Worm (Caenorhabditis elegans): Measurements from ENCODE around the gene adh-5.
"Not testable (repeated sequence)": the region's sequence is repeated elsewhere in the genome, so short reads cannot be mapped to it uniquely, and the experiment has no call there.

The adh-5 gene

DNA sequence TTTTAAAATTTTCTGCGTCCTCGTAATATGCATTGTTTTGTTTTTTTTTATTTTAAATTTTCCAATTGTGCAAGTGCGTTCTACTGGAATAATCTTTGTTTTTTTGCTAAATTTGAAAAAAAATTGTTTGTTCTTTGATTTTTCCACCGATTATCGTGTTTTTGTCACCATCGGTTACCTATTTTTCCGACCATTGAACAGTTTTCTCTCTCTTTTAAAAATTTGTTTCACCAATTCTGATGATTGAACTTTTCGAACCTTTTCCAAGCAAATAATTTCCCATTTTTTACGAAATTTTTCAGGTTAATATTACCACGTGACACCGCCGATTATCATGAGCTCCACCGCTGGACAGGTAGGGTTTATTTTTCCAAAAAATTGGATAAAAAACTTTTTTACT is at the start of gene adh-5:
Gene adh-5 (plus strand): TSS at position 301 of the 400 bp plus-strand sequence.
- TF ChIP-seq W03F9.2 (tag; optimal IDR thresholded peaks at IDR 0.05) (no peak), dao-5 (tag; optimal IDR thresholded peaks at IDR 0.05) (no peak), him-1 (tag; optimal IDR thresholded peaks at IDR 0.05) (no peak)

- no peak for TF ChIP-seq him-1 (tag; optimal IDR thresholded peaks at IDR 0.05)
- no peak for TF ChIP-seq dao-5 (tag; optimal IDR thresholded peaks at IDR 0.05)
- TF ChIP-seq W03F9.2 (tag; optimal IDR thresholded peaks at IDR 0.05), result no peak
These were observed 44.8 kb upstream of the adh-5 start, which contains the start of gene T02B11.3 for ce11 chrV:866729-867128. Gene T02B11.3, minus strand, starts transcription at chrV:866829.

DNA sequence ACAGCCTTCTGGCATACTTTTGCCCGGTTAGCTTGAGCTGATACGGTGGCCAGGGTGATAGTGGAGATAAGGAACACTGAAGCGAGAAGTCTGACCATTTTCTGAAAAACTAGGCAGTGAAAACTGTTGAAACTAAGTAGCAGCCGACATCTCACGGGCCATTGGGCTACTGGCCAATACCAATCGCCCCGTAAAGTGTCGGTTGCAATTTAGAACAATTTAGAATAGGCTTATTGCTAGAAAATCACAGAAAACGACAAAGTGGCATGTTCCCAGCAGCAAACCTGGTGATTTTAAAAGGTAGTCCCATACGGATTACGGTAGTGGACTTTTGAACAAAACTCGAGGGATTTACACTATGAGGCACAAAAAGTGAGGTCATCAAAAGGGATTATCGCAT is 40.5 kb upstream of the adh-5 start, which contains the start of gene T02B11.4:
Gene T02B11.4 (minus strand): TSS at position 101 of the 400 bp plus-strand sequence.
- TF ChIP-seq dao-5 (tag; optimal IDR thresholded peaks at IDR 0.05), result no peak
- TF ChIP-seq W03F9.2 (tag; optimal IDR thresholded peaks at IDR 0.05), result no peak
- no peak for TF ChIP-seq him-1 (tag; optimal IDR thresholded peaks at IDR 0.05)

- no peak for TF ChIP-seq W03F9.2 (tag; optimal IDR thresholded peaks at IDR 0.05)
- TF ChIP-seq him-1 (tag; optimal IDR thresholded peaks at IDR 0.05), result no peak
- no peak for TF ChIP-seq dao-5 (tag; optimal IDR thresholded peaks at IDR 0.05)
These were observed 35.6 kb upstream of the adh-5 start, which contains the start of gene T02B11.9 for ce11 chrV:875945-876344. Gene T02B11.9, plus strand, starts transcription at chrV:876245.

- TF ChIP-seq W03F9.2 (tag; optimal IDR thresholded peaks at IDR 0.05), result no peak
- no peak for TF ChIP-seq dao-5 (tag; optimal IDR thresholded peaks at IDR 0.05)
- TF ChIP-seq him-1 (tag; optimal IDR thresholded peaks at IDR 0.05), result no peak
These were observed 33.0 kb upstream of the adh-5 start, which contains the start of gene T02B11.8 for ce11 chrV:878567-878966. Gene T02B11.8, minus strand, starts transcription at chrV:878667.

ce11 chrV:879171-879570 is 32.4 kb upstream of the adh-5 start, which contains the start of gene srg-53:
Gene srg-53, plus strand, starts transcription at chrV:879471.
- no peak for TF ChIP-seq him-1 (tag; optimal IDR thresholded peaks at IDR 0.05)
- TF ChIP-seq dao-5 (tag; optimal IDR thresholded peaks at IDR 0.05), result no peak
- no peak for TF ChIP-seq W03F9.2 (tag; optimal IDR thresholded peaks at IDR 0.05)

DNA sequence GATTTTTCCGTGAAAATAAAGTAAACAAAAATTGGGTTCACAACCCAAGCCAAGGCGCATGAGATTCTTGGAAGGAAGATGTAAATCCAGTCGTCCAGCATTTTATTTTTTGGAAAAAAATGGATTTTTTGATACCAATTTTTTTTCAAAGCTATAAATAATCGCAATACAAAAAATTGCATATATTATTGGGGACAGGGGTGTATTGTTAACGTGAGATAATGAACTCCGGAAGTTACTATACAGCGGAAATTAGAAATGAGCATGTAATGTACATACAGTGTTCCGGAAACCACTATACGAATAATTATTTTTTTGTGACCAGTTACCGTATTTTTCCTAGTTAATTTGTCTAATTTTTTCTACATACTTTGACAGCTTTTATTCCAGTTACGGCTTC is 27.2 kb upstream of the adh-5 start, which contains the start of gene srj-38:
Gene srj-38 (minus strand): TSS at position 101 of the 400 bp plus-strand sequence.
- TF ChIP-seq him-1 (tag; optimal IDR thresholded peaks at IDR 0.05), result no peak
- TF ChIP-seq dao-5 (tag; optimal IDR thresholded peaks at IDR 0.05), result no peak
- TF ChIP-seq W03F9.2 (tag; optimal IDR thresholded peaks at IDR 0.05), result no peak

- TF ChIP-seq dao-5 (tag; optimal IDR thresholded peaks at IDR 0.05), result no peak
- no peak for TF ChIP-seq him-1 (tag; optimal IDR thresholded peaks at IDR 0.05)
- no peak for TF ChIP-seq W03F9.2 (tag; optimal IDR thresholded peaks at IDR 0.05)
These were observed 22.4 kb upstream of the adh-5 start, which contains the start of gene T02B11.6 for ce11 chrV:889216-889615. Gene T02B11.6, minus strand, starts transcription at chrV:889316.

ce11 chrV:890423-890822 is 21.2 kb upstream of the adh-5 start, which contains the start of gene srlf-21:
Gene srlf-21, minus strand, starts transcription at chrV:890523.
- TF ChIP-seq him-1 (tag; optimal IDR thresholded peaks at IDR 0.05) (no peak), dao-5 (tag; optimal IDR thresholded peaks at IDR 0.05) (no peak), W03F9.2 (tag; optimal IDR thresholded peaks at IDR 0.05) (no peak)

ce11 chrV:890835-891234 is 20.7 kb upstream of the adh-5 start, which contains the start of gene srlf-22:
Gene srlf-22, plus strand, starts transcription at chrV:891135.
- TF ChIP-seq him-1, dao-5, W03F9.2 (tag; optimal IDR thresholded peaks at IDR 0.05): not testable (repeated sequence)

- no peak for TF ChIP-seq dao-5 (tag; optimal IDR thresholded peaks at IDR 0.05)
- no peak for TF ChIP-seq him-1 (tag; optimal IDR thresholded peaks at IDR 0.05)
- TF ChIP-seq W03F9.2 (tag; optimal IDR thresholded peaks at IDR 0.05), result no peak
These were observed 18.0 kb upstream of the adh-5 start, which contains the start of the genes srlf-23 and srlf-20 for ce11 chrV:893437-894018. Gene srlf-23, minus strand, starts transcription at chrV:893537. Gene srlf-20, plus strand, starts transcription at chrV:893968.

- TF ChIP-seq dao-5 (tag; optimal IDR thresholded peaks at IDR 0.05) (no peak), W03F9.2 (tag; optimal IDR thresholded peaks at IDR 0.05) (no peak), him-1 (tag; optimal IDR thresholded peaks at IDR 0.05) (no peak)
These were observed 12.5 kb upstream of the adh-5 start, which contains the start of gene nas-32 for ce11 chrV:899087-899486. Gene nas-32, minus strand, starts transcription at chrV:899187.

DNA sequence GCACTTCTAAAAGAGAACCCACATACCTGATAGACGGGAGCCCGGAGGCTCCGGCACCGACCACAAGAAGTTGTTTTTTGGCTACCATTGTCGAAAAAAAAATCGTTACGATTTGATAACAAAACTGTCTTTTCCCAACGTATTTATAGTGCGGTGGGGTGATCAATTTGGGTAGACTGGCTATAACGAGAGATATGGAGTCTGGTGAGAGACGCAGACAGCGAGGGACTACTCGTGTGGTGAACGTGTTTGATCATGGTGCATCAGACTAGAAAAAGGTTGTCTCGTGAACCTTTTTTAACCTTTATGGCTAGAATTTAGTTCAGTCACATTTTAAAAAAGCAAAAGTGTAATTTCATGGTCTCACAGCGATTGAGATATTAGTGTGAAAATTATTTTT is 8.1 kb upstream of the adh-5 start, which contains the start of gene fmo-5:
Gene fmo-5 (minus strand): TSS at position 206 of the 400 bp plus-strand sequence.
- TF ChIP-seq dao-5 (tag; optimal IDR thresholded peaks at IDR 0.05) (no peak), W03F9.2 (tag; optimal IDR thresholded peaks at IDR 0.05) (no peak), him-1 (tag; optimal IDR thresholded peaks at IDR 0.05) (no peak)

Measured in whole organism, L4/young adult.